Fruit fly (Drosophila melanogaster): Measurements from ENCODE around the gene pira.

dm6 chrX:12721111-12721869, 42.1 kb downstream of the pira start:
- TF ChIP-seq ss (GFP tag; optimal IDR thresholded peaks at IDR 0.05) (no peak), Met (GFP tag; optimal IDR thresholded peaks at IDR 0.05) (no peak)

Measured in whole organism, prepupa.